Worm (Caenorhabditis elegans) whole organism, mixed stage, embryonic: ENCODE results near the gene B0244.10.

Experiments used
- ceh-83 ChIP-seq: fragments of 200-800 bp; sonication (Bioruptor generic); optimal IDR thresholded peaks from 2 replicates; lab custom pipeline; 2018; ENCODE audit warnings: mild to moderate bottlenecking, missing genetic modification characterization, missing compliant biosample characterization
- ces-1 ChIP-seq: fragments of 150-350 bp; optimal IDR thresholded peaks from 2 replicates; lab custom pipeline; 2014; ENCODE audit warnings: missing biosample characterization, missing genetic modification reagents, missing genetic modification characterization
- drap-1 ChIP-seq: fragments of 200-800 bp; sonication (Bioruptor generic); optimal IDR thresholded peaks from 3 replicates; lab custom pipeline; 2018; ENCODE audit warnings: mild to moderate bottlenecking, missing genetic modification characterization, missing compliant biosample characterization
- elt-1 ChIP-seq: sonication (generic microtip); optimal IDR thresholded peaks from 2 replicates; lab custom pipeline; 2017; ENCODE audit warnings: missing genetic modification characterization, mild to moderate bottlenecking, missing compliant biosample characterization, antibody characterized with exemption, moderate library complexity, borderline replicate concordance; ENCODE audit not compliant: insufficient read depth
- elt-3 ChIP-seq: fragments of 150-350 bp; optimal IDR thresholded peaks from 2 replicates; lab custom pipeline; 2014; ENCODE audit warnings: missing biosample characterization, missing genetic modification characterization
- nhr-12 ChIP-seq: fragments of 150-350 bp; optimal IDR thresholded peaks from 2 replicates; lab custom pipeline; 2014; ENCODE audit warnings: missing biosample characterization, missing genetic modification characterization
- nhr-237 ChIP-seq: fragments of 150-350 bp; optimal IDR thresholded peaks from 2 replicates; lab custom pipeline; 2014; ENCODE audit warnings: missing biosample characterization, missing genetic modification characterization
- pha-4 ChIP-seq: fragments of 150-350 bp; optimal IDR thresholded peaks from 2 replicates; lab custom pipeline; 2018; ENCODE audit warnings: missing biosample characterization, missing genetic modification reagents, missing genetic modification characterization
- sem-2 ChIP-seq: fragments of 200-800 bp; sonication (Bioruptor generic); optimal IDR thresholded peaks from 2 replicates; lab custom pipeline; 2018; ENCODE audit warnings: mild to moderate bottlenecking, missing genetic modification characterization, missing compliant biosample characterization
- snpc-4 ChIP-seq: fragments of 150-350 bp; optimal IDR thresholded peaks from 2 replicates; lab custom pipeline; 2014; ENCODE audit warnings: missing biosample characterization, missing genetic modification characterization
- unc-39 ChIP-seq: fragments of 150-350 bp; optimal IDR thresholded peaks from 2 replicates; lab custom pipeline; 2014; ENCODE audit warnings: missing biosample characterization, missing genetic modification characterization
- unc-62 ChIP-seq: fragments of 150-350 bp; optimal IDR thresholded peaks from 2 replicates; lab custom pipeline; 2014; ENCODE audit warnings: missing biosample characterization, missing genetic modification reagents, missing genetic modification characterization
- ztf-11 ChIP-seq: fragments of 150-350 bp; optimal IDR thresholded peaks from 2 replicates; lab custom pipeline; 2014; ENCODE audit warnings: missing biosample characterization, missing genetic modification characterization

DNA sequence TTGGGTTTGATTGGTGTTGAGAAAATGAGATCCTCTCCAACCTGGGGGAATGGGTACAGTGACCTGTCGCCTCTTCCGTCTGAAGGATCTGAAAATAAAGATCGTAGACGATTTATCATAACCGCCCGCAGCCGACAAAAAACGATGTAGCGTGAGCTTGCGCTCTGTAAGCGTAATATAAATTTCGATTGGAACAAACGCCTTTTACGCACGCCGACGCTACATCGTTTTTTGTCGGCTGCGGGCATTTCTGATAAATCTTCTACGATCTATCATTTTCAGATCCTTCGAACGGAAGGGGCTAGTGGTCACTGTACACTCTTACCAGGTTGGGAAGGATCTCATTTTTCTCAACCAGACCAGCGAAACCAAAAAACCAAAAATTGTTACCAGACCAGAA is 13.4 kb downstream of the B0244.10 start:
- TF ChIP-seq nhr-12 (tag; lab: Kevin White, UChicago) (no peak), elt-3 (no peak), unc-39 (tag; lab: Kevin White, UChicago) (no peak), drap-1 (GFP tag; lab: Kevin White, UChicago) (no peak), snpc-4 (tag; lab: Kevin White, UChicago) (no peak), sem-2 (GFP tag; lab: Kevin White, UChicago) (no peak), unc-62 (GFP tag; lab: Kevin White, UChicago) (no peak), elt-1 (no peak), ces-1 (GFP tag; lab: Kevin White, UChicago) (no peak), ztf-11 (tag; lab: Kevin White, UChicago) (no peak), nhr-237 (tag; lab: Kevin White, UChicago) (no peak), pha-4 (no peak), ceh-83 (no peak)
